Fruit fly (Drosophila melanogaster) whole organism, pupa: ENCODE results near the gene omd.

Source experiments
- CG12605 ChIP-seq: fragments of 200-800 bp; sonication (Bioruptor generic); IDR thresholded peaks from 2 replicates; pipeline ENCODE4 v1.3.6; 2022; ENCODE audit warnings: missing biosample characterization, missing genetic modification characterization
- CG15710 ChIP-seq: fragments of 200-800 bp; sonication (Bioruptor generic); optimal IDR thresholded peaks from 2 replicates; lab custom pipeline; 2018; ENCODE audit warnings: missing biosample characterization, mild to moderate bottlenecking, missing genetic modification characterization, moderate library complexity
- CG32121 ChIP-seq: fragments of 200-800 bp; sonication (Bioruptor generic); IDR thresholded peaks from 2 replicates; pipeline ENCODE4 v1.3.6; 2022; ENCODE audit warnings: missing biosample characterization, missing genetic modification characterization
- CG34367 ChIP-seq: fragments of 200-800 bp; sonication (Bioruptor generic); optimal IDR thresholded peaks from 2 replicates; lab custom pipeline; 2018; ENCODE audit warnings: missing biosample characterization, mild to moderate bottlenecking, missing genetic modification characterization
- CG4496 ChIP-seq: fragments of 200-800 bp; sonication (Bioruptor generic); IDR thresholded peaks from 3 replicates; pipeline ENCODE4 v1.3.6; 2022; ENCODE audit warnings: missing biosample characterization, missing genetic modification characterization
- CG8159 ChIP-seq: fragments of 200-800 bp; sonication (Bioruptor generic); optimal IDR thresholded peaks from 3 replicates; lab custom pipeline; 2018; ENCODE audit warnings: missing biosample characterization, mild to moderate bottlenecking, missing genetic modification characterization, moderate library complexity
- D1 ChIP-seq: fragments of 200-800 bp; sonication (Bioruptor generic); optimal IDR thresholded peaks from 2 replicates; lab custom pipeline; 2018; ENCODE audit warnings: missing biosample characterization, mild to moderate bottlenecking, missing genetic modification characterization, moderate library complexity
- Snoo ChIP-seq: fragments of 200-800 bp; sonication (Bioruptor generic); optimal IDR thresholded peaks from 3 replicates; lab custom pipeline; 2017; ENCODE audit warnings: missing biosample characterization, mild to moderate bottlenecking, missing genetic modification characterization, inconsistent platforms
- fd96Ca ChIP-seq: fragments of 200-800 bp; sonication (Bioruptor generic); IDR thresholded peaks from 3 replicates; pipeline ENCODE4 v1.3.6; 2022; ENCODE audit warnings: missing biosample characterization, missing genetic modification characterization
- gl ChIP-seq: fragments of 200-800 bp; sonication (Bioruptor generic); optimal IDR thresholded peaks from 2 replicates; lab custom pipeline; 2018; ENCODE audit warnings: missing biosample characterization, mild to moderate bottlenecking, missing genetic modification characterization
- rn ChIP-seq: fragments of 200-800 bp; sonication (Bioruptor generic); IDR thresholded peaks from 2 replicates; pipeline ENCODE4 v1.3.6; 2022; ENCODE audit warnings: missing biosample characterization, missing genetic modification characterization

DNA sequence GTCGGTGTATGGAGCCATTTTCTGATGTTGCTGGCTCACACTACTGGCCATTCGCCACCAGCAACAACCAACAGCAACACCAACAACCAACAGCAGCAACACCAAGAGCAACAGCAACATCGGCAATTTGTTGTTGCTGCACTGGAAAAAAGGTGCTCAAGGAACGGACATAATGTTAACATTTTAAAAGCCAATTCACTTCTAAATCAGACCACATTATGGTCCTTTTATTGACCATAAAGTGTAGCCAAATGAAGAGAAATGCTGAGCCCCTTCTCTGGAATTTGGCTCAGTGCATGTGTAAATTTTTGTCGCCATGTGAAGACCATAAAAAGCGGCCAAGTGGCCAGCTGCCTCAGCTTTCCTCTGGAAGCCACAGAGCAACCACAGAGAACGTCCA, 29.8 kb upstream of the omd start:
- TF ChIP-seq gl (peak; percentile 45), CG4496 (peak; percentile 96), CG15710 (peak; percentile 75), CG8159 (peak; percentile 68), CG32121 (GFP tag; lab: Robert Waterston, UW) (peak; percentile 95), rn (GFP tag; lab: Robert Waterston, UW) (peak; percentile 89), Snoo (tag; lab: Kevin White, UChicago) (peak; percentile 22), CG12605 (GFP tag; lab: Robert Waterston, UW) (peak; percentile 82), fd96Ca (GFP tag; lab: Robert Waterston, UW) (peak; percentile 96), D1 (tag; lab: Kevin White, UChicago) (no peak), CG34367 (peak; percentile 68)
